Worm (Caenorhabditis elegans): Measurements from ENCODE around the gene T24F1.4.

DNA sequence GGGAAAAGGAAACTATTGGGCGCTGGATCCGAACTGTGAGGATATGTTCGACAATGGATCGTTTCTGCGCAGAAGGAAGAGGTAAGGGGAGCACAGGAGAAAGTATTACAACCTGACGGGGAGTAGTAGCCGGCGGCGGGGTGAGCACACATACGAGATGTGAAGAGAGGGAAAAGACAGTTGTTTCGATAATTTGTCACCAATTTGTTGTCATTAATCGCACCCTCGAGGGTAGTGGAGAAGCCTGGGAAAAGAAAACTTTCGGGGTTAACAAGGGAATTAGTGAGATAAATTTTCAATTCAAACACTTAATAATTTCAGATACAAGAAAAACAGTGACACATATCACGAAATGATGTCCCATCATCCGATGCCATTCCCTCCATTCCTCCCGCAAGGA, 31.1 kb downstream of the T24F1.4 start:
- TF ChIP-seq ceh-30 (tag; optimal IDR thresholded peaks at IDR 0.05) (no peak), ceh-22 (tag; optimal IDR thresholded peaks at IDR 0.05) (no peak), ceh-19 (GFP tag; optimal IDR thresholded peaks at IDR 0.05) (no peak), ets-4 (tag; optimal IDR thresholded peaks at IDR 0.05) (no peak), ahr-1 (tag; optimal IDR thresholded peaks at IDR 0.05) (no peak), F13H6.1 (tag; optimal IDR thresholded peaks at IDR 0.05) (no peak), K09A11.1 (tag; optimal IDR thresholded peaks at IDR 0.05; ENCODE audit: insufficient read depth) (no peak), pax-1 (tag; optimal IDR thresholded peaks at IDR 0.05) (no peak)
